Worm (Caenorhabditis elegans): ENCODE results near the gene stn-2.
"Not testable (repeated sequence)": the region's sequence is repeated elsewhere in the genome, so short reads cannot be mapped to it uniquely, and the experiment has no call there.

The stn-2 gene

ce11 chrX:7681965-7682946 is 1.8 kb upstream of the stn-2 start, which contains the start of gene unc-18:
unc-18 (plus strand) TSS chrX:7682896.
- no peak for TF ChIP-seq dao-5 (tag; optimal IDR thresholded peaks at IDR 0.05)
- TF ChIP-seq W03F9.2 (tag; optimal IDR thresholded peaks at IDR 0.05), result no peak
- TF ChIP-seq him-1 (tag; optimal IDR thresholded peaks at IDR 0.05), result no peak

ce11 chrX:7679835-7680234 is 584 bp downstream of the stn-2 start:
- TF ChIP-seq dao-5 (tag; optimal IDR thresholded peaks at IDR 0.05), result no peak
- no peak for TF ChIP-seq him-1 (tag; optimal IDR thresholded peaks at IDR 0.05)
- TF ChIP-seq W03F9.2 (tag; optimal IDR thresholded peaks at IDR 0.05), result no peak

ce11 chrX:7678437-7679139 is 1.8 kb downstream of the stn-2 start:
- TF ChIP-seq dao-5 (tag; optimal IDR thresholded peaks at IDR 0.05) (no peak), W03F9.2 (tag; optimal IDR thresholded peaks at IDR 0.05) (no peak), him-1 (tag; optimal IDR thresholded peaks at IDR 0.05) (peak; percentile 68)

ce11 chrX:7674871-7675270 is 5.5 kb downstream of the stn-2 start:
- TF ChIP-seq him-1 (tag; optimal IDR thresholded peaks at IDR 0.05) (no peak), dao-5 (tag; optimal IDR thresholded peaks at IDR 0.05) (no peak), W03F9.2 (tag; optimal IDR thresholded peaks at IDR 0.05) (no peak)

ce11 chrX:7672693-7673092 is 7.7 kb downstream of the stn-2 start, which contains the start of gene F27D9.2:
F27D9.2 (plus strand) TSS chrX:7672993.
- TF ChIP-seq him-1 (tag; optimal IDR thresholded peaks at IDR 0.05) (no peak), dao-5 (tag; optimal IDR thresholded peaks at IDR 0.05) (no peak), W03F9.2 (tag; optimal IDR thresholded peaks at IDR 0.05) (no peak)

- no peak for TF ChIP-seq dao-5 (tag; optimal IDR thresholded peaks at IDR 0.05)
Observed at ce11 chrX:7670655-7671054, 9.8 kb downstream of the stn-2 start, which contains the start of gene F27D9.7. F27D9.7 (minus strand) TSS chrX:7670755.

DNA sequence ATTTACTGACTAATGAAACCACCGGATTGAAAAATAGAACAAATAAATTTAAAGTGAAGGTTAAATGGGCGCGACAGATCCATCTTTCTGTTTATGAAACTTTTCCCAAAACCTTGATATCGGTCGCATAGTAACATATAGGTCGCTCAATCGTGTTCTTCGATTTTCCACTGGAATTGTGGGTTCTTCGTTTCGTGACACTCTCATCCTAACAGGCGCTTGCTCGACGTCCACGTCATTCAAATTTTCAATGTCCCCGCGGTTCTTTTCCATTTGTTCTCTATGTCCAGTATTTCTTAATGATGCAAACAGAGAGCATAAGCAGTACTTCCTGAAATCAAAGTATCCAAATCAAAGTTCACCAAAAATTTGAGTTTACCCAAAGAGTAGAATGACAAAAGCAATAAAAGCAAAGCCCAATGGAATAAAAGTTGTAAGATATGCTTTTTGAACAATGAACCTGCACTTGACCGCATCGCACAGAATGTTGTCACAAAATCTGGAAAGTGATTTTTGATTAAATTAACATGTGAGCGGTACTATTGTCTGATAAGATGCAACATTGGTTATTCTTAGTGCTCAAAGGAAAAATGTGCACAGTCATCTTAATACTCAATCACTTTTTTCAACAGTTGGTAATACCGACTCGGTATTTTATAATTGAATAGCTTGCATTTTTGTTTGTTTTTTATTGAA is 12.9 kb downstream of the stn-2 start, which contains the start of gene F27D9.13:
F27D9.13 (minus strand) TSS at position 51 of the 696 bp plus-strand sequence.
- TF ChIP-seq W03F9.2 (tag; optimal IDR thresholded peaks at IDR 0.05) (no peak), him-1 (tag; optimal IDR thresholded peaks at IDR 0.05) (no peak), dao-5 (tag; optimal IDR thresholded peaks at IDR 0.05) (no peak)

DNA sequence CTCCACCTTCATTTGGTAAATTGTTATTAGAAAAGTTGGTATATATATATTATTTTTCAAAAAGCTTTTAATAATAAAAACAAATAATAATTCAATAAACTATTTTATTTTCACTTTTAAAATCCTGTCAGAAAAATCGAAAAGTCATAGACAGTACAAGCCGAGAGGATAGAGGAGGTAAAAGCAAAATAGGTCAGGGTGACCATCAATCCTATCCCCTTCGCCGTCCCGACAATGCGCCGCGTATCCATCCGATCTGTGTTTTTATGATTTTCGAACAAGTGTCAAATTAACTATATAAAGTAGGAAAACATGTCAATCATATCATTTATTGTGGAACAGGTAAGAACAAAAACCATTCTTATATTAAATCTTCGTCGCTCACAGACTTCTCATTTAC is 15.0 kb downstream of the stn-2 start:
- TF ChIP-seq dao-5 (tag; optimal IDR thresholded peaks at IDR 0.05), result no peak
- TF ChIP-seq W03F9.2 (tag; optimal IDR thresholded peaks at IDR 0.05), result no peak
- TF ChIP-seq him-1 (tag; optimal IDR thresholded peaks at IDR 0.05), result no peak

- TF ChIP-seq him-1, dao-5, W03F9.2 (tag; optimal IDR thresholded peaks at IDR 0.05): not testable (repeated sequence)
Observed at ce11 chrX:7664819-7665218, 15.6 kb downstream of the stn-2 start, which contains the start of gene dhs-29. dhs-29 (minus strand) TSS chrX:7664919.

DNA sequence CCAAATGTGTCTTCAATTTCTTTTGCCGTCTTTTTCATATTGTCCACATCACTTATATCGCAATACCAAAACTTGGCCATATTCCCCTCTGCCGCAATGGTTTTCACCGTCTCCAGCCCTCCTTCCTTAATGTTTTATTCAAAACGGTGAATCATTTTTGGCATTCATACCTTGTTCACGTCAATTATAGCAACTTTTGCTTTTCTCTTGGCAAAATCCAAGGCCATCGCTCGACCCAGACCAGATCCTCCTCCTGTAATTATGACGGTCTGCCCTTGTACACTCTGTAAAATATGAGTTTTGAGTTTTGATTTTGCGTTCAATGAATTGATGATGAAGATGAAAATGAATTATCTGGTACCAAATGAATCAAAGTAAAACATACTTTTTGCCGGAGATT is 16.0 kb downstream of the stn-2 start:
- TF ChIP-seq dao-5 (tag; optimal IDR thresholded peaks at IDR 0.05), result no peak
- TF ChIP-seq him-1 (tag; optimal IDR thresholded peaks at IDR 0.05), result no peak
- no peak for TF ChIP-seq W03F9.2 (tag; optimal IDR thresholded peaks at IDR 0.05)

- TF ChIP-seq him-1 (tag; optimal IDR thresholded peaks at IDR 0.05) (no peak), dao-5 (tag; optimal IDR thresholded peaks at IDR 0.05) (no peak), W03F9.2 (tag; optimal IDR thresholded peaks at IDR 0.05) (no peak)
Observed at ce11 chrX:7662532-7662931, 17.9 kb downstream of the stn-2 start.

DNA sequence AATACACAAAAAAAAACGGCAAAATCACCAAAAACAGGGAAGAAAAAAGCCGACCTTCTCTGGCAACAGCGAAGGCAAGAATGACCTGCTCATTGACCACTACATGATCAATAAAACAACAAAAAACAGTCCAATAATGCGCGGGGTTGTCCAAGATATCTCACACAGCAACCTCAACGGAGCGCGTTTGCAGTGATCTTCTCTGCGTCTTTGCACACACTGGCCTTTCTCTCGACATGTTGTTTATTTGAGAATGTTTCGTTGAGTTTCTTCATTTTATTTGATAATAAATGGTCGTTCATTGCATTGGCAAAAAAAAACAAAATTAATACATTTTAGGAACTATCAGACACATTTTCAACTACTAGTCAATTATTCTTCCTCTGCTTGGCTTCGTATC is 18.8 kb downstream of the stn-2 start:
- TF ChIP-seq him-1 (tag; optimal IDR thresholded peaks at IDR 0.05), result no peak
- TF ChIP-seq W03F9.2 (tag; optimal IDR thresholded peaks at IDR 0.05), result no peak
- TF ChIP-seq dao-5 (tag; optimal IDR thresholded peaks at IDR 0.05), result no peak

ce11 chrX:7660919-7661557 is 19.4 kb downstream of the stn-2 start, which contains the start of gene pcca-1:
pcca-1 (minus strand) TSS chrX:7660986.
- TF ChIP-seq dao-5 (tag; optimal IDR thresholded peaks at IDR 0.05) (no peak), him-1 (tag; optimal IDR thresholded peaks at IDR 0.05) (no peak), W03F9.2 (tag; optimal IDR thresholded peaks at IDR 0.05) (no peak)
